Worm (Caenorhabditis elegans) whole organism, L4/young adult: ENCODE data around the gene C15H9.2.

Experiments
- W03F9.2 ChIP-seq: fragments of 150-350 bp; optimal IDR thresholded peaks from 2 replicates; lab custom pipeline; 2014; ENCODE audit warnings: missing biosample characterization, missing genetic modification characterization
- dao-5 ChIP-seq: sonication (generic microtip); optimal IDR thresholded peaks from 2 replicates; lab custom pipeline; 2016; ENCODE audit warnings: missing genotype, missing genetic modification characterization, moderate library complexity, missing compliant biosample characterization
- him-1 ChIP-seq: sonication (generic microtip); optimal IDR thresholded peaks from 2 replicates; lab custom pipeline; 2016; ENCODE audit warnings: missing genotype, missing genetic modification reagents, missing genetic modification characterization, missing compliant biosample characterization

C15H9.2 gene

ce11 chrX:6118086-6118825 is at the start of gene C15H9.2:
TSS of gene C15H9.2 (plus strand) at chrX:6118526.
- TF ChIP-seq dao-5 (tag; lab: Kevin White, UChicago), result no peak
- no peak for TF ChIP-seq him-1 (tag; lab: Kevin White, UChicago)
- TF ChIP-seq W03F9.2 (tag; lab: Kevin White, UChicago), result no peak

- TF ChIP-seq W03F9.2 (tag; lab: Kevin White, UChicago), result no peak
- no peak for TF ChIP-seq him-1 (tag; lab: Kevin White, UChicago)
- no peak for TF ChIP-seq dao-5 (tag; lab: Kevin White, UChicago)
These were observed 43.1 kb upstream of the C15H9.2 start, which contains the start of gene lgc-58 for ce11 chrX:6075209-6075608. TSS of gene lgc-58 (plus strand) at chrX:6075509.

DNA sequence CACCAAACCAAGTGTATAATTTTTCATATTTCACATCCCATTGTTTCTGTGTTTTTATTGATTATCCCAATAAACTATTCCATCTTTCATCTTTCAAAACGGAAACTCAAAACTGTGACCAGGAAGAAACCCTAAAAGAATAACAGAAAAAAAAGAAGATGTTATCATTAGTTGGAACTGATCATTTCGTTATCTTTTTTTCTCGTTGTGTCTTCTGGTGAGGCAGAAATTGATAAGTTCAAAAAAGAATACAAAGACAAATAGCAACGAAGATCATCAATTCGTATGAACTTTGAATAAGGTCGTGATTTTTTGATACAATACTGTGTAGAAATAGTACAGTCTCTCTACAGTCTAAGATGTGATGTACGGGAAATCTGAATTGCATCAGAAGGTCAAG is 36.5 kb upstream of the C15H9.2 start:
- no peak for TF ChIP-seq him-1 (tag; lab: Kevin White, UChicago)
- TF ChIP-seq W03F9.2 (tag; lab: Kevin White, UChicago), result no peak
- no peak for TF ChIP-seq dao-5 (tag; lab: Kevin White, UChicago)

ce11 chrX:6082660-6083059 is 35.7 kb upstream of the C15H9.2 start, which contains the start of gene C45B2.3:
TSS of gene C45B2.3 (plus strand) at chrX:6082960.
- no peak for TF ChIP-seq W03F9.2 (tag; lab: Kevin White, UChicago)
- no peak for TF ChIP-seq dao-5 (tag; lab: Kevin White, UChicago)
- no peak for TF ChIP-seq him-1 (tag; lab: Kevin White, UChicago)

DNA sequence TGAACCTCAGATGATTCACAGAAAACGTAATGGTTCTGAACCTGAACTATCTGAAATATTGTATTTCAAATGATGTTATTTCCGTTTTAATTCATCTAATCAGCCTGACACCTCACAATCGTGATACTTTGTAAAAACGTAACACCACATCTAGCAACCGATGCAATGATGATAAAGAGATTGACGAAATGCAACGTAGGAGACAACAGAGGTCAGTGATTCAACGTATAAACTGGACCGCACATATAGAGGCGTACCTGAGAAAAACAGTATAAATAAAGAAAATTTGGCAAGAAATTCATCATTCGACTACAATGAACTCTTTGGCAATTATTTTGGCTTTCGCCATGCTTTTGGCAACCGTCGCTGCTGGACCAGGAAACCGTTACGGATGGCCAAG is 33.9 kb upstream of the C15H9.2 start, which contains the start of gene C45B2.2:
Gene C45B2.2 (plus strand): TSS at position 301 of the 400 bp plus-strand sequence.
- TF ChIP-seq dao-5 (tag; lab: Kevin White, UChicago) (no peak), W03F9.2 (tag; lab: Kevin White, UChicago) (no peak), him-1 (tag; lab: Kevin White, UChicago) (no peak)

DNA sequence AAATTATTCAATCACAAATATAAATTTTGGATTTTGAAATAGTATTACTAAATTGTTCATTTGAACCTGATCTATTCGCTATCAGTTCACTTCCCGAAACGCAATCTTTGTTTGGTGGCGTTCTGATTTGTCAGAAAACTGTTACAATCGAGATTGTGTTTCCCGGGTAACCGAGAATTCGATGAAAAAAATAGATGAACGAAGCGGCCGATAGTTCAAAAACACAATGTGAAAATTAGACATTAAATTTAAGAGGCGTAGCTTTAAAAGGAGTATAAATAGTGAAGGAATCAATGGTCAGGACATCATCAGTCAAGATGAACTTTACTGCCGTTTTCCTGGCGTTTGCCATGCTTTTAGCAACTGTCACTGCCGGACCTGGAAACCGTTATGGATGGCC is 32.5 kb upstream of the C15H9.2 start, which contains the start of gene C45B2.1:
Gene C45B2.1 (plus strand): TSS at position 301 of the 400 bp plus-strand sequence.
- TF ChIP-seq him-1 (tag; lab: Kevin White, UChicago) (no peak), dao-5 (tag; lab: Kevin White, UChicago) (no peak), W03F9.2 (tag; lab: Kevin White, UChicago) (no peak)

DNA sequence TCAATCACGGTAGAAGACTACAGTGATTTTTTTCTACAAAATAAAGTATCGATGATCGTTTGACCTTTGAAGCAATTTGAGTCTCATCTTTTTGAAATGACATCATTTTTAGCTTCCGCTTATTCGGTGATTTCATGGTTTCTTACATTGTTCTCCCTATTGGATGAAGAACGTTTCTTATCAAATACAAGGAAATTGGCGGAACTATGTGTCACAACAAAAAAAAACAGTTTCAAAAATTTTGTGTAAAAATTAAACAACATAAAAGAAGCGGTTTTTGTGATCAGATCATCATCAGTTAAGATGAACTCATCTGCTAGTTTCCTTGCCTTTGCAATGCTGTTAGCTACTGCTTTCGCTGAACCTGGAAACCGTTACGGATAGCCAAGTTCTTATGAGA is 30.6 kb upstream of the C15H9.2 start, which contains the start of gene C45B2.8:
Gene C45B2.8 (plus strand): TSS at position 301 of the 400 bp plus-strand sequence.
- TF ChIP-seq dao-5 (tag; lab: Kevin White, UChicago), result no peak

DNA sequence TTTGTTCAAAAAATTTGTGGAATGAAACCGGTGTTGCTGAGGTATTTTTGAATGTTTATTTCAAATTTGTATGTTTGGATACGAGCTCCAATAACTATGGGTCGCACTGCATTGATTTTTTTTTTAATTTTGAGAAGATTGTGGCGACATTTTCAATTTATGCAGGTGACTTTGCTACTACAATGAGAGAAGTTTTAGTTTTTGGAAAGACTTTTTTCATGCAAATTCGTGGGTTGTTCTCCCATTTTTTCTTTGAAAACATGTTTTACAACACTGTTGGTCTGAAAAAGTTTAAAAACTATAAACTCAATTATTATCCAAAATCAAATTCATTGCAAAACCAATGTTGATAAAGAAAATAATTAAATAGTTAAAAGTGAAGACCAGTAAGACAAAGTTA is 29.6 kb upstream of the C15H9.2 start:
- no peak for TF ChIP-seq him-1 (tag; lab: Kevin White, UChicago)

ce11 chrX:6090779-6091178 is 27.5 kb upstream of the C15H9.2 start:
- TF ChIP-seq W03F9.2 (tag; lab: Kevin White, UChicago) (no peak), him-1 (tag; lab: Kevin White, UChicago) (no peak), dao-5 (tag; lab: Kevin White, UChicago) (no peak)

DNA sequence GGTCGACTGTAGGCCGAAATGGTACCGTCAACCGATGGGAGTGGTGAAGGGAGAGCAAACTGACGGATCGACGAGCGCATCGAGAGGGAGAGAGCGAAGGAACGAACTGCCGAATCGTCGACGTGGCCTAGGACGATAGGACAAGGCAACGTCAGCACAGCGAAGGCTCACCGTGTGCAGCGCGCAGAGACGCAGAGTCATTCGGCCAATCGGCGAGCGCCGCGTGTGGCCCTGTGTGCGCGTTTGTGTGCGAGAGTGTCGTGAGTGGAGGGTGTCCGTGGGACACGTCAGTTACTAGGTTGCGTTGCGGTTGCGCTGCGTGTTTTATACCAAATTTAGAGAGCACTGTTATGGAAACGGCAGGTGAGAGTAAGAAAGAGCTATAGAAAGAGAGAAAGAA is 26.4 kb upstream of the C15H9.2 start, which contains the start of gene hsp-3:
Gene hsp-3 (minus strand): TSS at position 158 of the 400 bp plus-strand sequence.
- TF ChIP-seq W03F9.2 (tag; lab: Kevin White, UChicago) (peak; percentile 31), dao-5 (tag; lab: Kevin White, UChicago) (peak; percentile 16), him-1 (tag; lab: Kevin White, UChicago) (peak; percentile 82)

- TF ChIP-seq W03F9.2 (tag; lab: Kevin White, UChicago), result no peak
- TF ChIP-seq him-1 (tag; lab: Kevin White, UChicago), result no peak
- TF ChIP-seq dao-5 (tag; lab: Kevin White, UChicago), result no peak
These were observed 25.8 kb upstream of the C15H9.2 start for ce11 chrX:6092533-6092932.

DNA sequence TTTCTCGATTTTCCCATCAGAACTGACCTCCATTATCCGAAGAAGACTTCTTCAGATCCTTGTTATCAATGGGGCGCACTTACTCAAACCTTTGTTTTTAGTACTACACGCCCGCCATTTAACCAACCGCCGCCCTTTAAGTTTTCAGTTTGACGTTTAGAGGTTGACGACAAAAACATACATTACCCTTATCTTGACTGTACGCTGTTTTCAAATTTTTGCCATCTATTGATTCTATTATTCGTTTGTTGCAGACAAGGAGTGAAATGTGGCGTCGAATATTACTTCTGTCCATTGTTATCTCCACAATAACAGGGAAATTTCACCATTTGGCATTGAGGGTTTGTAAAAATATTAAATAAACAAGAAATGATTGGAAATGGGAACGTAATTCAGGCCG is 25.3 kb upstream of the C15H9.2 start, which contains the start of gene C15H9.5:
Gene C15H9.5 (plus strand): TSS at position 255 of the 400 bp plus-strand sequence.
- TF ChIP-seq W03F9.2 (tag; lab: Kevin White, UChicago), result no peak

ce11 chrX:6097551-6097950 is 20.8 kb upstream of the C15H9.2 start, which contains the start of gene C15H9.4:
TSS of gene C15H9.4 (plus strand) at chrX:6097643.
- TF ChIP-seq W03F9.2 (tag; lab: Kevin White, UChicago) (no peak), dao-5 (tag; lab: Kevin White, UChicago) (no peak), him-1 (tag; lab: Kevin White, UChicago) (no peak)

- no peak for TF ChIP-seq dao-5 (tag; lab: Kevin White, UChicago)
- no peak for TF ChIP-seq W03F9.2 (tag; lab: Kevin White, UChicago)
These were observed 19.9 kb upstream of the C15H9.2 start for ce11 chrX:6098420-6098819.
